Fruit fly (Drosophila melanogaster) whole organism, embryonic: Measurements from ENCODE around the gene CG17264.
A peak's percentile ranks its signal among the peaks of the same experiment; 100 is the strongest.

ENCODE experiments used
- Bteb2 ChIP-seq: fragments of 200-800 bp; sonication (Bioruptor generic); optimal IDR thresholded peaks from 2 replicates; lab custom pipeline; 2016; ENCODE audit warnings: missing biosample characterization, missing genetic modification characterization
- CG10209 ChIP-seq: fragments of 200-800 bp; sonication (Bioruptor generic); optimal IDR thresholded peaks from 3 replicates; lab custom pipeline; 2017; ENCODE audit warnings: missing biosample characterization, mild to moderate bottlenecking, missing genetic modification characterization, missing genetic modification reagents
- CG10366 ChIP-seq: fragments of 200-800 bp; sonication (Bioruptor generic); IDR thresholded peaks from 2 replicates; pipeline ENCODE4 v1.3.6; 2022; ENCODE audit warnings: missing biosample characterization, missing genetic modification characterization
- CG10959 ChIP-seq: fragments of 200-800 bp; sonication (Bioruptor generic); IDR thresholded peaks from 2 replicates; pipeline ENCODE4 v1.3.6; 2022; ENCODE audit warnings: missing biosample characterization, missing genetic modification characterization
- CG11504 ChIP-seq: fragments of 200-800 bp; sonication (Bioruptor generic); optimal IDR thresholded peaks from 3 replicates; lab custom pipeline; 2019; ENCODE audit warnings: missing biosample characterization, mild to moderate bottlenecking, missing genetic modification characterization, moderate library complexity
- CG12236 ChIP-seq: fragments of 200-800 bp; sonication (Bioruptor generic); optimal IDR thresholded peaks from 2 replicates; lab custom pipeline; 2016; ENCODE audit warnings: missing biosample characterization, missing genetic modification characterization
- CG1233 ChIP-seq: fragments of 200-800 bp; sonication (Bioruptor generic); optimal IDR thresholded peaks from 4 replicates; lab custom pipeline; 2018; ENCODE audit warnings: missing biosample characterization, mild to moderate bottlenecking, missing genetic modification characterization
- CG13123 ChIP-seq: fragments of 200-800 bp; sonication (Bioruptor generic); optimal IDR thresholded peaks from 2 replicates; lab custom pipeline; 2016; ENCODE audit warnings: missing biosample characterization, missing genetic modification characterization
- CG13287 ChIP-seq: fragments of 200-800 bp; sonication (Bioruptor generic); IDR thresholded peaks from 2 replicates; pipeline ENCODE4 v1.3.6; 2022; ENCODE audit warnings: missing biosample characterization, missing genetic modification characterization; ENCODE audit not compliant: partially characterized antibody
- CG14667 ChIP-seq: fragments of 200-800 bp; sonication (Bioruptor generic); IDR thresholded peaks from 2 replicates; pipeline ENCODE4 v1.3.6; 2022; ENCODE audit warnings: missing biosample characterization, missing genetic modification characterization
- CG14860 ChIP-seq: fragments of 200-800 bp; sonication (Bioruptor generic); IDR thresholded peaks from 3 replicates; pipeline ENCODE4 v1.3.6; 2022; ENCODE audit warnings: missing biosample characterization, missing genetic modification characterization; ENCODE audit not compliant: partially characterized antibody
- CG15514 ChIP-seq: fragments of 200-800 bp; sonication (Bioruptor generic); optimal IDR thresholded peaks from 3 replicates; lab custom pipeline; 2017; ENCODE audit warnings: missing biosample characterization, missing genetic modification characterization, mild to moderate bottlenecking, moderate library complexity, missing genetic modification reagents
- CG1603 ChIP-seq: fragments of 200-800 bp; sonication (Bioruptor generic); optimal IDR thresholded peaks from 2 replicates; lab custom pipeline; 2019; ENCODE audit warnings: missing biosample characterization, mild to moderate bottlenecking, missing genetic modification characterization, moderate library complexity
- CG2678 ChIP-seq: fragments of 200-800 bp; sonication (Bioruptor generic); optimal IDR thresholded peaks from 3 replicates; lab custom pipeline; 2019; ENCODE audit warnings: missing biosample characterization, mild to moderate bottlenecking, missing genetic modification characterization, moderate library complexity
- CG30020 ChIP-seq: fragments of 200-800 bp; optimal IDR thresholded peaks from 2 replicates; lab custom pipeline; 2019; ENCODE audit warnings: missing biosample characterization, mild to moderate bottlenecking, missing genetic modification characterization, moderate library complexity
- CG3281 ChIP-seq: fragments of 200-800 bp; sonication (Bioruptor generic); optimal IDR thresholded peaks from 3 replicates; lab custom pipeline; 2017; ENCODE audit warnings: missing biosample characterization, mild to moderate bottlenecking, missing genetic modification characterization
- CG4707 ChIP-seq: fragments of 200-800 bp; sonication (Bioruptor generic); optimal IDR thresholded peaks from 2 replicates; lab custom pipeline; 2018; ENCODE audit warnings: missing biosample characterization, mild to moderate bottlenecking, missing genetic modification characterization, moderate library complexity
- CG4730 ChIP-seq: fragments of 200-800 bp; sonication (Bioruptor generic); IDR thresholded peaks from 2 replicates; pipeline ENCODE4 v1.3.6; 2022; ENCODE audit warnings: missing biosample characterization, missing genetic modification characterization
- CG7357 ChIP-seq: fragments of 200-800 bp; sonication (Bioruptor generic); IDR thresholded peaks from 3 replicates; pipeline ENCODE4 v1.3.6; 2022; ENCODE audit warnings: missing biosample characterization, missing genetic modification characterization
- CG8359 ChIP-seq: fragments of 200-800 bp; sonication (Bioruptor generic); optimal IDR thresholded peaks from 2 replicates; lab custom pipeline; 2017; ENCODE audit warnings: missing biosample characterization, mild to moderate bottlenecking, missing genetic modification characterization, borderline replicate concordance
- CG8478 ChIP-seq: fragments of >200 bp; optimal IDR thresholded peaks from 2 replicates; lab custom pipeline; 2018
- CG8944 ChIP-seq: fragments of 200-800 bp; sonication (Bioruptor generic); optimal IDR thresholded peaks from 3 replicates; lab custom pipeline; 2016; ENCODE audit warnings: missing biosample characterization, missing genetic modification characterization
- CG9817 ChIP-seq: fragments of 200-800 bp; sonication (Bioruptor generic); optimal IDR thresholded peaks from 2 replicates; lab custom pipeline; 2018; ENCODE audit warnings: missing biosample characterization, mild to moderate bottlenecking, missing genetic modification characterization, moderate library complexity
- CTCF ChIP-seq: fragments of 200-800 bp; sonication (Bioruptor generic); optimal IDR thresholded peaks from 2 replicates; lab custom pipeline; 2017; ENCODE audit warnings: missing biosample characterization, mild to moderate bottlenecking, missing genetic modification characterization, moderate library complexity
- Chrac-16 ChIP-seq: fragments of 200-800 bp; sonication (Bioruptor generic); optimal IDR thresholded peaks from 3 replicates; lab custom pipeline; 2016; ENCODE audit warnings: missing biosample characterization, missing genetic modification characterization
- E2f2 ChIP-seq: fragments of 200-800 bp; sonication (Bioruptor generic); IDR thresholded peaks from 2 replicates; pipeline ENCODE4 v1.3.6; 2022; ENCODE audit warnings: missing biosample characterization, missing genetic modification characterization
- HHEX ChIP-seq: fragments of 200-800 bp; sonication (Bioruptor generic); optimal IDR thresholded peaks from 3 replicates; lab custom pipeline; 2017; ENCODE audit warnings: missing biosample characterization, mild to moderate bottlenecking, missing genetic modification characterization, missing genetic modification reagents
- Hr39 ChIP-seq: fragments of >200 bp; optimal IDR thresholded peaks from 2 replicates; lab custom pipeline; 2017
- MESR4 ChIP-seq: fragments of 200-800 bp; sonication (Bioruptor generic); optimal IDR thresholded peaks from 2 replicates; lab custom pipeline; 2018; ENCODE audit warnings: missing biosample characterization, mild to moderate bottlenecking, missing genetic modification characterization, moderate library complexity
- Med ChIP-seq: fragments of 200-800 bp; sonication (Bioruptor generic); peaks from one replicate; lab custom pipeline; 2016; ENCODE audit warnings: missing biosample characterization, missing genetic modification characterization, mild to moderate bottlenecking, inconsistent platforms, moderate library complexity
- Side ChIP-seq: fragments of 200-800 bp; sonication (Bioruptor generic); optimal IDR thresholded peaks from 2 replicates; lab custom pipeline; 2016; ENCODE audit warnings: missing biosample characterization, missing genetic modification characterization
- Sry-β ChIP-seq: fragments of 200-800 bp; sonication (Bioruptor generic); optimal IDR thresholded peaks from 2 replicates; lab custom pipeline; 2018; ENCODE audit warnings: missing biosample characterization, mild to moderate bottlenecking, missing genetic modification characterization, moderate library complexity
- cad ChIP-seq: fragments of >200 bp; optimal IDR thresholded peaks from 2 replicates; lab custom pipeline; 2017; ENCODE audit warnings: missing biosample characterization, missing genetic modification characterization
- cato ChIP-seq: fragments of 200-800 bp; sonication (Bioruptor generic); optimal IDR thresholded peaks from 2 replicates; lab custom pipeline; 2016; ENCODE audit warnings: missing biosample characterization, missing genetic modification characterization, borderline replicate concordance
- crp ChIP-seq, 2 experiments: fragments of 200-800 bp; sonication (Bioruptor generic); optimal IDR thresholded peaks; 2 replicates in 1 of 2; 3 replicates in 1 of 2; lab custom pipeline; 2017; ENCODE audit warnings: missing biosample characterization in 2 of 2, missing genetic modification characterization in 2 of 2, mild to moderate bottlenecking in 1 of 2, moderate library complexity in 1 of 2
- danr ChIP-seq: fragments of 200-800 bp; sonication (Bioruptor generic); IDR thresholded peaks from 2 replicates; pipeline ENCODE4 v1.3.6; 2022; ENCODE audit warnings: missing biosample characterization, missing genetic modification characterization
- dmrt99B ChIP-seq: fragments of 200-800 bp; sonication (Bioruptor generic); optimal IDR thresholded peaks from 2 replicates; lab custom pipeline; 2018; ENCODE audit warnings: missing biosample characterization, mild to moderate bottlenecking, missing genetic modification characterization, moderate library complexity
- dpn ChIP-seq, 2 experiments: fragments of 200-800 bp; sonication (Bioruptor generic); optimal IDR thresholded peaks; 3 replicates each; lab custom pipeline; 2016; ENCODE audit warnings: missing biosample characterization in 2 of 2, missing genetic modification characterization in 2 of 2
- fru ChIP-seq: fragments of >200 bp; optimal IDR thresholded peaks from 2 replicates; lab custom pipeline; 2017
- gsb ChIP-seq: fragments of 200-800 bp; sonication (Bioruptor generic); IDR thresholded peaks from 2 replicates; pipeline ENCODE4 v1.3.6; 2022; ENCODE audit warnings: missing biosample characterization, missing genetic modification characterization
- ham ChIP-seq: fragments of 200-800 bp; sonication (Bioruptor generic); IDR thresholded peaks from 2 replicates; pipeline ENCODE4 v1.3.6; 2022; ENCODE audit warnings: missing biosample characterization, missing genetic modification characterization
- jigr1 ChIP-seq: fragments of 200-800 bp; sonication (Bioruptor generic); IDR thresholded peaks from 3 replicates; pipeline ENCODE4 v1.3.6; 2022; ENCODE audit warnings: missing biosample characterization, missing genetic modification characterization
- lab ChIP-seq: fragments of 200-800 bp; sonication (Bioruptor generic); optimal IDR thresholded peaks from 3 replicates; lab custom pipeline; 2017; ENCODE audit warnings: missing biosample characterization, missing genetic modification characterization, mild to moderate bottlenecking, moderate library complexity, missing genetic modification reagents
- lbe ChIP-seq: fragments of 200-800 bp; sonication (Bioruptor generic); optimal IDR thresholded peaks from 2 replicates; lab custom pipeline; 2016; ENCODE audit warnings: missing biosample characterization, mild to moderate bottlenecking, missing genetic modification characterization
- nerfin-2 ChIP-seq: fragments of 200-800 bp; sonication (Bioruptor generic); IDR thresholded peaks from 2 replicates; pipeline ENCODE4 v1.3.6; 2022; ENCODE audit warnings: missing biosample characterization, missing genetic modification characterization; ENCODE audit not compliant: partially characterized antibody
- pum ChIP-seq: fragments of 200-800 bp; sonication (Bioruptor generic); optimal IDR thresholded peaks from 2 replicates; lab custom pipeline; 2016; ENCODE audit warnings: missing biosample characterization, missing genetic modification characterization
- run ChIP-seq: fragments of 200-800 bp; sonication (Bioruptor generic); optimal IDR thresholded peaks from 3 replicates; lab custom pipeline; 2018; ENCODE audit warnings: missing biosample characterization, mild to moderate bottlenecking, missing genetic modification characterization
- salm ChIP-seq: fragments of 200-800 bp; sonication (Bioruptor generic); optimal IDR thresholded peaks from 2 replicates; lab custom pipeline; 2018; ENCODE audit warnings: missing biosample characterization, mild to moderate bottlenecking, missing genetic modification characterization
- sim ChIP-seq: fragments of 200-800 bp; sonication (Bioruptor generic); IDR thresholded peaks from 2 replicates; pipeline ENCODE4 v1.3.6; 2022; ENCODE audit warnings: missing biosample characterization, missing genetic modification characterization
- slbo ChIP-seq: fragments of 200-800 bp; sonication (Bioruptor generic); IDR thresholded peaks from 2 replicates; pipeline ENCODE4 v1.3.6; 2022; ENCODE audit warnings: missing biosample characterization, missing genetic modification characterization
- sug ChIP-seq: fragments of 200-800 bp; optimal IDR thresholded peaks from 2 replicates; lab custom pipeline; 2019; ENCODE audit warnings: missing biosample characterization, mild to moderate bottlenecking, missing genetic modification characterization, moderate library complexity
- tx ChIP-seq: fragments of 200-800 bp; sonication (Bioruptor generic); optimal IDR thresholded peaks from 2 replicates; lab custom pipeline; 2016; ENCODE audit warnings: missing biosample characterization, missing genetic modification characterization

The CG17264 gene

dm6 chr2L:3039774-3040173, 21.5 kb downstream of the CG17264 start, which contains the start of the genes cnir and CG17221 (continued):
- TF ChIP-seq CG10209 (GFP tag; lab: Kevin White, UChicago) (peak; percentile 42), lbe (GFP tag; lab: Kevin White, UChicago) (peak; percentile 81), cato (GFP tag; lab: Kevin White, UChicago) (peak; percentile 30), lab (peak; percentile 77), jigr1 (GFP tag; lab: Robert Waterston, UW) (no peak; the same call in 2 of the 3 replicates), CG2678 (tag; lab: Kevin White, UChicago) (peak; percentile 71), CG30020 (peak; percentile 59), dpn (GFP tag; optimal IDR thresholded peaks at IDR 0.05; lab: Kevin White, UChicago) (peak; percentile 70 to 76), danr (GFP tag; lab: Robert Waterston, UW) (no peak), crp (GFP tag; optimal IDR thresholded peaks at IDR 0.05; lab: Kevin White, UChicago) (peak; percentile 61 to 90), Bteb2 (GFP tag; lab: Kevin White, UChicago) (peak; percentile 64), CG1603 (tag; lab: Kevin White, UChicago) (peak; percentile 72), CG1233 (GFP tag; lab: Kevin White, UChicago) (peak; percentile 60), CG8944 (GFP tag; lab: Kevin White, UChicago) (peak; percentile 63), cad (GFP tag; lab: Kevin White, UChicago) (no peak), CG15514 (GFP tag; lab: Kevin White, UChicago) (peak; percentile 73), tx (GFP tag; lab: Kevin White, UChicago) (peak; percentile 64), nerfin-2 (GFP tag; lab: Robert Waterston, UW) (0 out of 2 replicates have a peak, but pooled peaks have one; percentile 27), CG10959 (no peak), salm (tag; lab: Kevin White, UChicago) (peak; percentile 9), ham (GFP tag; lab: Robert Waterston, UW) (no peak), sim (GFP tag; lab: Robert Waterston, UW) (no peak), CG11504 (tag; lab: Kevin White, UChicago) (peak; percentile 68), CG14860 (GFP tag; lab: Robert Waterston, UW) (no peak), Chrac-16 (GFP tag; lab: Kevin White, UChicago) (peak; percentile 63), E2f2 (GFP tag; lab: Robert Waterston, UW) (peak; percentile 47), CG13123 (GFP tag; lab: Kevin White, UChicago) (peak; percentile 40), CG14667 (no peak), CG9817 (tag; lab: Kevin White, UChicago) (peak; percentile 72), CG3281 (GFP tag; lab: Kevin White, UChicago) (peak; percentile 68), CG7357 (GFP tag; lab: Robert Waterston, UW) (no peak), run (no peak), Med (peak; percentile 97), sug (tag; lab: Kevin White, UChicago) (peak; percentile 78), CTCF (peak; percentile 42), HHEX (peak; percentile 74), Hr39 (lab: Kevin White, UChicago) (no peak), CG4730 (GFP tag; lab: Robert Waterston, UW) (no peak), CG8478 (no peak), Sry-β (GFP tag; lab: Kevin White, UChicago) (no peak), gsb (GFP tag; lab: Robert Waterston, UW) (no peak), Side (peak; percentile 77), CG8359 (GFP tag; lab: Kevin White, UChicago) (no peak), MESR4 (GFP tag; lab: Kevin White, UChicago) (peak; percentile 16), pum (GFP tag; lab: Kevin White, UChicago) (peak; percentile 69), slbo (GFP tag; lab: Robert Waterston, UW) (peak; percentile 67; the same call in 1 of the 2 replicates), CG12236 (GFP tag; lab: Kevin White, UChicago) (peak; percentile 55), CG4707 (GFP tag; lab: Kevin White, UChicago) (no peak), fru (lab: Kevin White, UChicago) (no peak), CG10366 (GFP tag; lab: Robert Waterston, UW) (peak; percentile 42), dmrt99B (tag; lab: Kevin White, UChicago) (peak; percentile 51), CG13287 (peak; percentile 59)
